Worm (Caenorhabditis elegans) whole organism, L1 larva: Measurements from ENCODE around the gene unc-71.
A peak's percentile ranks its signal among the peaks of the same experiment; 100 is the strongest.

ENCODE experiments used
- C04F5.9 ChIP-seq: sonication (generic microtip); optimal IDR thresholded peaks from 2 replicates; lab custom pipeline; 2016; ENCODE audit warnings: missing genetic modification characterization, missing compliant biosample characterization
- C34B4.2 ChIP-seq: sonication (generic microtip); optimal IDR thresholded peaks from 2 replicates; lab custom pipeline; 2017; ENCODE audit warnings: mild to moderate bottlenecking, missing genetic modification characterization, missing compliant biosample characterization
- F16B12.6 ChIP-seq: fragments of 150-350 bp; optimal IDR thresholded peaks from 2 replicates; lab custom pipeline; 2014; ENCODE audit warnings: missing biosample characterization, missing genetic modification characterization
- Y116A8C.19 ChIP-seq: sonication (generic microtip); optimal IDR thresholded peaks from 2 replicates; lab custom pipeline; 2016; ENCODE audit warnings: missing compliant biosample characterization, missing genetic modification characterization, borderline replicate concordance
- ama-1 ChIP-seq: fragments of 150-350 bp; optimal IDR thresholded peaks from 2 replicates; lab custom pipeline; 2014
- blmp-1 ChIP-seq: fragments of 150-350 bp; optimal IDR thresholded peaks from 2 replicates; lab custom pipeline; 2014; ENCODE audit warnings: missing biosample characterization, missing genetic modification characterization
- ceh-8 ChIP-seq: fragments of 200-800 bp; sonication (Bioruptor generic); optimal IDR thresholded peaks from 2 replicates; lab custom pipeline; 2018; ENCODE audit warnings: mild to moderate bottlenecking, missing genetic modification characterization, moderate library complexity, missing compliant biosample characterization
- ceh-82 ChIP-seq, 3 experiments: fragments of 150-350 bp in 1 of 3; sonication (generic microtip) in 2 of 3; optimal IDR thresholded peaks; 2 replicates each; lab custom pipeline; 2014 to 2017; ENCODE audit warnings: missing biosample characterization in 3 of 3, missing genetic modification characterization in 3 of 3
- dpl-1 ChIP-seq, 3 experiments: fragments of 150-350 bp in 2 of 3; sonication (generic microtip) in 1 of 3; optimal IDR thresholded peaks; 2 replicates each; lab custom pipeline; 2014 to 2017; ENCODE audit warnings: missing biosample characterization in 3 of 3, missing genetic modification characterization in 3 of 3, missing genetic modification reagents in 3 of 3
- dsc-1 ChIP-seq: sonication (generic microtip); optimal IDR thresholded peaks from 2 replicates; lab custom pipeline; 2016; ENCODE audit warnings: mild to moderate bottlenecking, missing genetic modification characterization, missing compliant biosample characterization
- efl-1 ChIP-seq, 4 experiments: fragments of 150-350 bp; optimal IDR thresholded peaks in 3 of 4; peaks in 1 of 4; 1 replicate in 1 of 4; 2 replicates in 3 of 4; lab custom pipeline; 2014; ENCODE audit warnings: missing biosample characterization in 2 of 4, missing genetic modification characterization in 2 of 4, missing genetic modification reagents in 2 of 4
- elt-3 ChIP-seq, 6 experiments: fragments of 150-350 bp in 1 of 6; sonication (generic microtip); optimal IDR thresholded peaks; 2 replicates each; lab custom pipeline; 2017 to 2018; ENCODE audit warnings: missing biosample characterization in 6 of 6, missing genetic modification characterization in 6 of 6, inconsistent platforms in 1 of 6
- ets-5 ChIP-seq: fragments of 200-800 bp; sonication (Bioruptor generic); IDR thresholded peaks from 2 replicates; pipeline ENCODE4 v1.3.6; 2022; ENCODE audit warnings: missing genetic modification characterization, missing compliant biosample characterization
- fkh-4 ChIP-seq: sonication (generic microtip); optimal IDR thresholded peaks from 2 replicates; lab custom pipeline; 2016; ENCODE audit warnings: missing compliant biosample characterization, missing genetic modification characterization, borderline replicate concordance
- fkh-8 ChIP-seq: sonication (generic microtip); optimal IDR thresholded peaks from 2 replicates; lab custom pipeline; 2016; ENCODE audit warnings: mild to moderate bottlenecking, missing genetic modification characterization, missing compliant biosample characterization
- grh-1 ChIP-seq: fragments of 200-800 bp; sonication (Bioruptor generic); IDR thresholded peaks from 2 replicates; pipeline ENCODE4 v1.3.6; 2022; ENCODE audit warnings: missing genetic modification reagents, missing genetic modification characterization, missing compliant biosample characterization
- hlh-4 ChIP-seq: sonication (generic microtip); optimal IDR thresholded peaks from 2 replicates; lab custom pipeline; 2016; ENCODE audit warnings: mild to moderate bottlenecking, missing genetic modification characterization, missing compliant biosample characterization
- irx-1 ChIP-seq: sonication (generic microtip); optimal IDR thresholded peaks from 2 replicates; lab custom pipeline; 2016; ENCODE audit warnings: missing genetic modification characterization, missing compliant biosample characterization
- lin-14 ChIP-seq: fragments of 200-800 bp; sonication (Bioruptor generic); optimal IDR thresholded peaks from 2 replicates; lab custom pipeline; 2018; ENCODE audit warnings: mild to moderate bottlenecking, missing genetic modification characterization, moderate library complexity, missing compliant biosample characterization
- mab-9 ChIP-seq: fragments of 200-800 bp; sonication (Bioruptor generic); IDR thresholded peaks from 2 replicates; pipeline ENCODE4 v1.3.6; 2022; ENCODE audit warnings: missing genetic modification reagents, missing genetic modification characterization, missing compliant biosample characterization
- mdl-1 ChIP-seq, 2 experiments: fragments of 150-350 bp; optimal IDR thresholded peaks; 2 replicates each; lab custom pipeline; 2014 to 2017; ENCODE audit warnings: missing biosample characterization in 2 of 2, missing genetic modification characterization in 2 of 2, inconsistent platforms in 1 of 2
- mef-2 ChIP-seq: fragments of 150-350 bp; optimal IDR thresholded peaks from 2 replicates; lab custom pipeline; 2014; ENCODE audit warnings: missing biosample characterization, missing genetic modification characterization
- nhr-11 ChIP-seq: fragments of 150-350 bp; optimal IDR thresholded peaks from 2 replicates; lab custom pipeline; 2014; ENCODE audit warnings: missing biosample characterization, missing genetic modification characterization
- nhr-20 ChIP-seq: sonication (generic microtip); optimal IDR thresholded peaks from 2 replicates; lab custom pipeline; 2016; ENCODE audit warnings: mild to moderate bottlenecking, missing genetic modification characterization, missing compliant biosample characterization
- nhr-237 ChIP-seq: fragments of 150-350 bp; optimal IDR thresholded peaks from 2 replicates; lab custom pipeline; 2014; ENCODE audit warnings: missing biosample characterization, missing genetic modification characterization
- nhr-84 ChIP-seq: sonication (generic microtip); optimal IDR thresholded peaks from 2 replicates; lab custom pipeline; 2017; ENCODE audit warnings: missing biosample characterization, missing genetic modification characterization
- nhr-85 ChIP-seq: sonication (generic microtip); peaks from one replicate; lab custom pipeline; 2016; ENCODE audit warnings: missing genetic modification characterization, inconsistent platforms, missing compliant biosample characterization
- nhr-90 ChIP-seq: sonication (generic microtip); optimal IDR thresholded peaks from 2 replicates; lab custom pipeline; 2016; ENCODE audit warnings: mild to moderate bottlenecking, missing genetic modification characterization, missing compliant biosample characterization; ENCODE audit not compliant: poor library complexity
- skn-1 ChIP-seq: fragments of 150-350 bp; optimal IDR thresholded peaks from 2 replicates; lab custom pipeline; 2014; ENCODE audit warnings: missing biosample characterization, missing genetic modification characterization
- sox-4 ChIP-seq: sonication (generic microtip); optimal IDR thresholded peaks from 2 replicates; lab custom pipeline; 2016; ENCODE audit warnings: missing genetic modification characterization, missing compliant biosample characterization
- sptf-1 ChIP-seq: fragments of 150-350 bp; optimal IDR thresholded peaks from 2 replicates; lab custom pipeline; 2014; ENCODE audit warnings: missing biosample characterization, missing genetic modification characterization
- sup-37 ChIP-seq: fragments of 200-800 bp; sonication (Bioruptor generic); optimal IDR thresholded peaks from 2 replicates; lab custom pipeline; 2018; ENCODE audit warnings: mild to moderate bottlenecking, missing genetic modification characterization, missing compliant biosample characterization
- unc-130 ChIP-seq: fragments of 150-350 bp; optimal IDR thresholded peaks from 2 replicates; lab custom pipeline; 2017; ENCODE audit warnings: missing biosample characterization, missing genetic modification characterization, inconsistent platforms
- unc-62 ChIP-seq: fragments of 150-350 bp; optimal IDR thresholded peaks from 2 replicates; lab custom pipeline; 2014; ENCODE audit warnings: missing biosample characterization, missing genetic modification reagents, missing genetic modification characterization
- unc-86 ChIP-seq: sonication (generic microtip); optimal IDR thresholded peaks from 2 replicates; lab custom pipeline; 2016; ENCODE audit warnings: missing genetic modification characterization, missing compliant biosample characterization
- xbp-1 ChIP-seq: sonication (generic microtip); optimal IDR thresholded peaks from 2 replicates; lab custom pipeline; 2016; ENCODE audit warnings: missing genetic modification characterization, missing compliant biosample characterization
- zag-1 ChIP-seq: fragments of 150-350 bp; optimal IDR thresholded peaks from 2 replicates; lab custom pipeline; 2014; ENCODE audit warnings: missing biosample characterization, missing genetic modification characterization
- ztf-4 ChIP-seq: fragments of 150-350 bp; optimal IDR thresholded peaks from 2 replicates; lab custom pipeline; 2014; ENCODE audit warnings: missing biosample characterization, missing genetic modification characterization

The unc-71 gene

ce11 chrIII:12856628-12857027 lies 34.9 kb downstream of the unc-71 start, which contains the start of gene Y37D8A.26:
TSS of gene Y37D8A.26 (minus strand) at chrIII:12856728.
- no peak for TF ChIP-seq ztf-4 (tag; lab: Kevin White, UChicago)
- no peak for TF ChIP-seq fkh-8 (tag; lab: Kevin White, UChicago)
- TF ChIP-seq sptf-1 (tag; lab: Kevin White, UChicago) = no peak
- TF ChIP-seq mab-9 (GFP tag; lab: Robert Waterston, UW) = no peak
- TF ChIP-seq grh-1 (GFP tag; lab: Robert Waterston, UW) = no peak
- TF ChIP-seq zag-1 (tag; lab: Kevin White, UChicago) = no peak
- no peak for TF ChIP-seq nhr-85
- TF ChIP-seq unc-130 (tag; lab: Kevin White, UChicago) = no peak
- TF ChIP-seq nhr-90 (tag; lab: Kevin White, UChicago) = no peak
- TF ChIP-seq unc-86 (tag; lab: Kevin White, UChicago) = no peak
- TF ChIP-seq ceh-82 (tag; optimal IDR thresholded peaks at IDR 0.05; lab: Kevin White, UChicago) = no peak
- TF ChIP-seq hlh-4 (tag; lab: Kevin White, UChicago) = no peak
- TF ChIP-seq fkh-4 (tag; lab: Kevin White, UChicago) = no peak
- no peak for TF ChIP-seq ama-1 (lab: Kevin White, UChicago)
- no peak for TF ChIP-seq dsc-1 (tag; lab: Kevin White, UChicago)
- no peak for TF ChIP-seq sox-4 (tag; lab: Kevin White, UChicago)
- no peak for TF ChIP-seq C34B4.2
- no peak for TF ChIP-seq mef-2
- no peak for TF ChIP-seq nhr-11 (tag; lab: Kevin White, UChicago)

- TF ChIP-seq C04F5.9 (tag; lab: Kevin White, UChicago) = no peak
- TF ChIP-seq unc-62 = no peak
- no peak for TF ChIP-seq efl-1 (optimal IDR thresholded peaks at IDR 0.05; lab: Kevin White, UChicago)
- peak in 1 of 2 experiments; percentile 19 for TF ChIP-seq efl-1 (GFP tag; optimal IDR thresholded peaks at IDR 0.05 in 1 of 2; lab: Kevin White, UChicago)
- TF ChIP-seq, all 84 proteins: peak for 1
Observed at ce11 chrIII:12855394-12855793, 36.1 kb downstream of the unc-71 start, which contains the start of gene Y37D8A.5. TSS of gene Y37D8A.5 (minus strand) at chrIII:12855494.

ce11 chrIII:12851034-12851433 lies 40.5 kb downstream of the unc-71 start:
- TF ChIP-seq ets-5 (GFP tag; lab: Robert Waterston, UW) = no peak
- no peak for TF ChIP-seq mdl-1 (tag; optimal IDR thresholded peaks at IDR 0.05; lab: Kevin White, UChicago)
- TF ChIP-seq irx-1 = no peak
- peak in 4 of 6 experiments; percentile 30 to 68 (median 46) for TF ChIP-seq elt-3 (tag; optimal IDR thresholded peaks at IDR 0.05; lab: Kevin White, UChicago)
- TF ChIP-seq ztf-4 (tag; lab: Kevin White, UChicago) = no peak
- peak; percentile 25 for TF ChIP-seq nhr-20 (tag; lab: Kevin White, UChicago)
- no peak for TF ChIP-seq Y116A8C.19
- TF ChIP-seq ceh-8 (GFP tag; lab: Kevin White, UChicago) = no peak
- peak; percentile 14 for TF ChIP-seq lin-14 (GFP tag; lab: Kevin White, UChicago)
- no peak for TF ChIP-seq fkh-4 (tag; lab: Kevin White, UChicago)
- peak; percentile 97 for TF ChIP-seq blmp-1 (tag; lab: Kevin White, UChicago)
- no peak for TF ChIP-seq dpl-1 (GFP tag; optimal IDR thresholded peaks at IDR 0.05; lab: Kevin White, UChicago)
- TF ChIP-seq sup-37 (GFP tag; lab: Kevin White, UChicago) = no peak

- TF ChIP-seq F16B12.6 (tag; lab: Kevin White, UChicago) (no peak), skn-1 (tag; lab: Kevin White, UChicago) (no peak), xbp-1 (tag; lab: Kevin White, UChicago) (no peak), nhr-84 (tag; lab: Kevin White, UChicago) (no peak), nhr-237 (no peak)
- TF ChIP-seq, all 84 proteins: peak for 0
Observed at ce11 chrIII:12849691-12850090, 41.8 kb downstream of the unc-71 start.
